Fruit fly (Drosophila melanogaster) whole organism, embryonic: ENCODE results near the gene TotA.

Experiments
- C15 ChIP-seq: fragments of 200-800 bp; sonication (Bioruptor generic); IDR thresholded peaks from 3 replicates; pipeline ENCODE4 v1.3.6; 2022; ENCODE audit warnings: missing biosample characterization, missing genetic modification characterization
- CG10147 ChIP-seq: fragments of 200-800 bp; sonication (Bioruptor generic); optimal IDR thresholded peaks from 2 replicates; lab custom pipeline; 2019; ENCODE audit warnings: missing biosample characterization, mild to moderate bottlenecking, missing genetic modification characterization, moderate library complexity
- CG11696 ChIP-seq: fragments of 200-800 bp; sonication (Bioruptor generic); IDR thresholded peaks from 2 replicates; pipeline ENCODE4 v1.3.6; 2022; ENCODE audit warnings: missing biosample characterization, missing genetic modification characterization
- CG12299 ChIP-seq: fragments of 200-800 bp; sonication (Bioruptor generic); optimal IDR thresholded peaks from 2 replicates; lab custom pipeline; 2018; ENCODE audit warnings: missing biosample characterization, mild to moderate bottlenecking, missing genetic modification characterization
- CG14050 ChIP-seq: fragments of 200-800 bp; sonication (Bioruptor generic); IDR thresholded peaks from 3 replicates; pipeline ENCODE4 v1.3.6; 2022; ENCODE audit warnings: missing biosample characterization, missing genetic modification characterization
- CG14667 ChIP-seq: fragments of 200-800 bp; sonication (Bioruptor generic); IDR thresholded peaks from 2 replicates; pipeline ENCODE4 v1.3.6; 2022; ENCODE audit warnings: missing biosample characterization, missing genetic modification characterization
- CG14860 ChIP-seq: fragments of 200-800 bp; sonication (Bioruptor generic); IDR thresholded peaks from 3 replicates; pipeline ENCODE4 v1.3.6; 2022; ENCODE audit warnings: missing biosample characterization, missing genetic modification characterization; ENCODE audit not compliant: partially characterized antibody
- CG1529 ChIP-seq: fragments of 200-800 bp; sonication (Bioruptor generic); optimal IDR thresholded peaks from 3 replicates; lab custom pipeline; 2018; ENCODE audit warnings: missing biosample characterization, missing genetic modification characterization
- CG17359 ChIP-seq: fragments of 200-800 bp; sonication (Bioruptor generic); optimal IDR thresholded peaks from 3 replicates; lab custom pipeline; 2018; ENCODE audit warnings: missing biosample characterization, mild to moderate bottlenecking, missing genetic modification characterization, moderate library complexity
- CG17568 ChIP-seq: fragments of 200-800 bp; sonication (Bioruptor generic); optimal IDR thresholded peaks from 2 replicates; lab custom pipeline; 2018; ENCODE audit warnings: missing biosample characterization, mild to moderate bottlenecking, missing genetic modification characterization, moderate library complexity
- CG31365 ChIP-seq: fragments of 200-800 bp; sonication (Bioruptor generic); optimal IDR thresholded peaks from 2 replicates; lab custom pipeline; 2018; ENCODE audit warnings: missing biosample characterization, mild to moderate bottlenecking, missing genetic modification characterization
- CG32532 ChIP-seq: fragments of 200-800 bp; sonication (Bioruptor generic); IDR thresholded peaks from 2 replicates; pipeline ENCODE4 v1.3.6; 2022; ENCODE audit warnings: missing biosample characterization, missing genetic modification characterization
- CG3847 ChIP-seq: fragments of 200-800 bp; sonication (Bioruptor generic); IDR thresholded peaks from 2 replicates; pipeline ENCODE4 v1.3.6; 2022; ENCODE audit warnings: missing biosample characterization, missing genetic modification characterization
- CG4617 ChIP-seq: fragments of 200-800 bp; sonication (Bioruptor generic); optimal IDR thresholded peaks from 3 replicates; lab custom pipeline; 2016; ENCODE audit warnings: missing biosample characterization, missing genetic modification characterization, borderline replicate concordance
- CG4820 ChIP-seq: fragments of 200-800 bp; sonication (Bioruptor generic); optimal IDR thresholded peaks from 3 replicates; lab custom pipeline; 2016; ENCODE audit warnings: missing biosample characterization, missing genetic modification characterization
- CG7556 ChIP-seq: fragments of 200-800 bp; sonication (Bioruptor generic); optimal IDR thresholded peaks from 2 replicates; lab custom pipeline; 2017; ENCODE audit warnings: missing biosample characterization, mild to moderate bottlenecking, missing genetic modification characterization
- CG8281 ChIP-seq: fragments of 200-800 bp; sonication (Bioruptor generic); optimal IDR thresholded peaks from 2 replicates; lab custom pipeline; 2018; ENCODE audit warnings: missing biosample characterization, mild to moderate bottlenecking, missing genetic modification characterization, moderate library complexity
- CTCF ChIP-seq: fragments of 200-800 bp; sonication (Bioruptor generic); optimal IDR thresholded peaks from 2 replicates; lab custom pipeline; 2017; ENCODE audit warnings: missing biosample characterization, mild to moderate bottlenecking, missing genetic modification characterization, moderate library complexity
- CrebB ChIP-seq: fragments of 200-800 bp; sonication (Bioruptor generic); optimal IDR thresholded peaks from 3 replicates; lab custom pipeline; 2018; ENCODE audit warnings: missing biosample characterization, mild to moderate bottlenecking, missing genetic modification characterization
- D19A ChIP-seq: fragments of 200-800 bp; optimal IDR thresholded peaks from 3 replicates; lab custom pipeline; 2019; ENCODE audit warnings: missing biosample characterization, mild to moderate bottlenecking, missing genetic modification characterization, moderate library complexity
- Dek ChIP-seq: fragments of 200-800 bp; sonication (Bioruptor generic); optimal IDR thresholded peaks from 3 replicates; lab custom pipeline; 2019; ENCODE audit warnings: missing biosample characterization, mild to moderate bottlenecking, missing genetic modification characterization, moderate library complexity
- Dip3 ChIP-seq: fragments of 200-800 bp; sonication (Bioruptor generic); optimal IDR thresholded peaks from 3 replicates; lab custom pipeline; 2016; ENCODE audit warnings: missing biosample characterization, missing genetic modification characterization
- Dp ChIP-seq: fragments of 200-800 bp; sonication (Bioruptor generic); optimal IDR thresholded peaks from 2 replicates; lab custom pipeline; 2018; ENCODE audit warnings: missing biosample characterization, mild to moderate bottlenecking, missing genetic modification characterization, moderate library complexity
- Ets97D ChIP-seq: fragments of 200-800 bp; sonication (Bioruptor generic); optimal IDR thresholded peaks from 3 replicates; lab custom pipeline; 2016; ENCODE audit warnings: missing biosample characterization, missing genetic modification characterization
- H15 ChIP-seq: fragments of 200-800 bp; sonication (Bioruptor generic); IDR thresholded peaks from 3 replicates; pipeline ENCODE4 v1.3.6; 2022; ENCODE audit warnings: missing biosample characterization, missing genetic modification characterization
- HLH54F ChIP-seq: fragments of 200-800 bp; sonication (Bioruptor generic); optimal IDR thresholded peaks from 3 replicates; lab custom pipeline; 2016; ENCODE audit warnings: missing biosample characterization, missing genetic modification characterization
- Pdp1 ChIP-seq, 2 experiments: fragments of 200-800 bp; sonication (Bioruptor generic); optimal IDR thresholded peaks; 3 replicates each; lab custom pipeline; 2016; ENCODE audit warnings: missing biosample characterization in 2 of 2, missing genetic modification characterization in 2 of 2, mild to moderate bottlenecking in 1 of 2, moderate library complexity in 1 of 2
- Ptx1 ChIP-seq: fragments of 200-800 bp; sonication (Bioruptor generic); IDR thresholded peaks from 2 replicates; pipeline ENCODE4 v1.3.6; 2022; ENCODE audit warnings: missing biosample characterization, missing genetic modification characterization
- Rfx ChIP-seq: fragments of 200-800 bp; sonication (Bioruptor generic); IDR thresholded peaks from 2 replicates; pipeline ENCODE4 v1.3.6; 2022; ENCODE audit warnings: missing biosample characterization, missing genetic modification characterization
- Rx ChIP-seq: fragments of 200-800 bp; sonication (Bioruptor generic); IDR thresholded peaks from 2 replicates; pipeline ENCODE4 v1.3.6; 2022; ENCODE audit warnings: missing biosample characterization, missing genetic modification characterization
- Sry-δ ChIP-seq: fragments of 200-800 bp; sonication (Bioruptor generic); optimal IDR thresholded peaks from 2 replicates; lab custom pipeline; 2016; ENCODE audit warnings: missing biosample characterization, missing genetic modification characterization
- ara ChIP-seq: fragments of 200-800 bp; sonication (Bioruptor generic); IDR thresholded peaks from 2 replicates; pipeline ENCODE4 v1.3.6; 2022; ENCODE audit warnings: missing biosample characterization, missing genetic modification characterization
- ase ChIP-seq: fragments of 200-800 bp; sonication (Bioruptor generic); IDR thresholded peaks from 3 replicates; pipeline ENCODE4 v1.3.6; 2022; ENCODE audit warnings: missing biosample characterization, missing genetic modification characterization
- dan ChIP-seq: fragments of 200-800 bp; sonication (Bioruptor generic); IDR thresholded peaks from 2 replicates; pipeline ENCODE4 v1.3.6; 2022; ENCODE audit warnings: missing biosample characterization, missing genetic modification characterization
- dysf ChIP-seq: fragments of 200-800 bp; sonication (Bioruptor generic); IDR thresholded peaks from 3 replicates; pipeline ENCODE4 v1.3.6; 2022; ENCODE audit warnings: missing biosample characterization, missing genetic modification characterization
- gce ChIP-seq: fragments of 200-800 bp; sonication (Bioruptor generic); IDR thresholded peaks from 3 replicates; pipeline ENCODE4 v1.3.6; 2022; ENCODE audit warnings: missing biosample characterization, missing genetic modification characterization
- gcm2 ChIP-seq: fragments of 200-800 bp; sonication (Bioruptor generic); optimal IDR thresholded peaks from 2 replicates; lab custom pipeline; 2016; ENCODE audit warnings: missing biosample characterization, missing genetic modification characterization
- kni ChIP-seq: fragments of 200-800 bp; sonication (Bioruptor generic); optimal IDR thresholded peaks from 3 replicates; lab custom pipeline; 2017; ENCODE audit warnings: mild to moderate bottlenecking, missing biosample characterization, missing genetic modification reagents, missing genetic modification characterization
- mam ChIP-seq: fragments of 200-800 bp; sonication (Bioruptor generic); optimal IDR thresholded peaks from 3 replicates; lab custom pipeline; 2016; ENCODE audit warnings: missing biosample characterization, missing genetic modification characterization
- nom ChIP-seq: fragments of 200-800 bp; sonication (Bioruptor generic); optimal IDR thresholded peaks from 2 replicates; lab custom pipeline; 2017; ENCODE audit warnings: missing biosample characterization, missing genetic modification characterization, mild to moderate bottlenecking, moderate library complexity, missing genetic modification reagents
- odd ChIP-seq: fragments of 200-800 bp; sonication (Bioruptor generic); optimal IDR thresholded peaks from 2 replicates; lab custom pipeline; 2017; ENCODE audit warnings: missing biosample characterization, mild to moderate bottlenecking, missing genetic modification characterization
- pfk ChIP-seq: fragments of 200-800 bp; sonication (Bioruptor generic); optimal IDR thresholded peaks from 2 replicates; lab custom pipeline; 2018; ENCODE audit warnings: missing biosample characterization, mild to moderate bottlenecking, missing genetic modification characterization, moderate library complexity
- pum ChIP-seq: fragments of 200-800 bp; sonication (Bioruptor generic); optimal IDR thresholded peaks from 2 replicates; lab custom pipeline; 2016; ENCODE audit warnings: missing biosample characterization, missing genetic modification characterization
- ro ChIP-seq: fragments of 200-800 bp; sonication (Bioruptor generic); IDR thresholded peaks from 2 replicates; pipeline ENCODE4 v1.3.6; 2022; ENCODE audit warnings: missing biosample characterization, missing genetic modification characterization
- salm ChIP-seq: fragments of 200-800 bp; sonication (Bioruptor generic); optimal IDR thresholded peaks from 2 replicates; lab custom pipeline; 2018; ENCODE audit warnings: missing biosample characterization, mild to moderate bottlenecking, missing genetic modification characterization
- schlank ChIP-seq: fragments of 200-800 bp; sonication (Bioruptor generic); optimal IDR thresholded peaks from 2 replicates; lab custom pipeline; 2018; ENCODE audit warnings: missing biosample characterization, mild to moderate bottlenecking, missing genetic modification characterization
- tll ChIP-seq, 2 experiments: fragments of 200-800 bp in 1 of 2; fragments of >200 bp in 1 of 2; sonication (Bioruptor generic) in 1 of 2; optimal IDR thresholded peaks; 2 replicates each; lab custom pipeline; 2017 to 2019; ENCODE audit warnings: missing biosample characterization in 2 of 2, missing genetic modification characterization in 2 of 2, mild to moderate bottlenecking in 1 of 2, moderate library complexity in 1 of 2
- unc-4 ChIP-seq: fragments of 200-800 bp; sonication (Bioruptor generic); IDR thresholded peaks from 2 replicates; pipeline ENCODE4 v1.3.6; 2022; ENCODE audit warnings: missing biosample characterization, missing genetic modification characterization; ENCODE audit not compliant: partially characterized antibody
- wek ChIP-seq: fragments of 200-800 bp; sonication (Bioruptor generic); optimal IDR thresholded peaks from 3 replicates; lab custom pipeline; 2018; ENCODE audit warnings: missing biosample characterization, mild to moderate bottlenecking, missing genetic modification characterization, moderate library complexity
- wor ChIP-seq: fragments of 200-800 bp; sonication (Bioruptor generic); IDR thresholded peaks from 2 replicates; pipeline ENCODE4 v1.3.6; 2022; ENCODE audit warnings: missing biosample characterization, missing genetic modification characterization
- zfh1 ChIP-seq: fragments of 200-800 bp; sonication (Bioruptor generic); IDR thresholded peaks from 3 replicates; pipeline ENCODE4 v1.3.6; 2022; ENCODE audit warnings: missing biosample characterization, missing genetic modification characterization

The TotA gene

dm6 chr3R:20850395-20851039 lies 20.3 kb upstream of the TotA start, which contains the start of gene RpS30 (continued):
- TF ChIP-seq CG11696 (GFP tag; lab: Robert Waterston, UW) (no peak), ara (GFP tag; lab: Robert Waterston, UW) (no peak), Rfx (GFP tag; lab: Robert Waterston, UW) (peak; percentile 71), odd (GFP tag; lab: Kevin White, UChicago) (no peak), salm (tag; lab: Kevin White, UChicago) (peak; percentile 26), C15 (no peak), Sry-δ (GFP tag; lab: Kevin White, UChicago) (peak; percentile 95), CG32532 (peak; percentile 69), CG14667 (GFP tag; lab: Robert Waterston, UW) (no peak), wek (no peak), HLH54F (GFP tag; lab: Kevin White, UChicago) (peak; percentile 39), CG31365 (tag; lab: Kevin White, UChicago) (peak; percentile 22), gcm2 (no peak), CG1529 (GFP tag; lab: Kevin White, UChicago) (no peak), CG3847 (peak; percentile 71), mam (GFP tag; lab: Kevin White, UChicago) (peak; percentile 40), dan (no peak), Rx (GFP tag; lab: Robert Waterston, UW) (no peak), H15 (GFP tag; lab: Robert Waterston, UW) (no peak; the same call in 2 of the 3 replicates), ro (no peak), Dek (tag; lab: Kevin White, UChicago) (peak; percentile 16), gce (GFP tag; lab: Robert Waterston, UW) (no peak), kni (GFP tag; lab: Kevin White, UChicago) (no peak), D19A (tag; lab: Kevin White, UChicago) (peak; percentile 7), pfk (no peak), CG10147 (peak; percentile 51), Pdp1 (GFP tag; optimal IDR thresholded peaks at IDR 0.05; lab: Kevin White, UChicago) (peak in 1 of 2 experiments; percentile 92), CG8281 (tag; lab: Kevin White, UChicago) (peak; percentile 81), Ets97D (GFP tag; lab: Kevin White, UChicago) (peak; percentile 97), nom (no peak), dysf (GFP tag; lab: Robert Waterston, UW) (no peak), wor (no peak), CG7556 (GFP tag; lab: Kevin White, UChicago) (no peak), Dip3 (GFP tag; lab: Kevin White, UChicago) (peak; percentile 23), ase (GFP tag; lab: Robert Waterston, UW) (no peak), pum (GFP tag; lab: Kevin White, UChicago) (no peak), Dp (GFP tag; lab: Kevin White, UChicago) (peak; percentile 61), schlank (tag; lab: Kevin White, UChicago) (no peak), CG4617 (peak; percentile 74), unc-4 (GFP tag; lab: Robert Waterston, UW) (peak; percentile 98), Ptx1 (GFP tag; lab: Robert Waterston, UW) (no peak), CG17568 (no peak), CG4820 (GFP tag; lab: Kevin White, UChicago) (no peak), CG12299 (tag; lab: Kevin White, UChicago) (no peak), CG14050 (no peak), zfh1 (GFP tag; lab: Robert Waterston, UW) (no peak), CG14860 (GFP tag; lab: Robert Waterston, UW) (peak; percentile 95), CG17359 (tag; lab: Kevin White, UChicago) (peak; percentile 28), CrebB (peak; percentile 30), CTCF (peak; percentile 41), tll (GFP tag; optimal IDR thresholded peaks at IDR 0.05; lab: Kevin White, UChicago) (peak in 1 of 2 experiments; percentile 31)
